Worm (Caenorhabditis elegans): ENCODE measurements around the gene T07D1.3.

- TF ChIP-seq K02D7.2 (tag; optimal IDR thresholded peaks at IDR 0.05): no peak
- no peak for TF ChIP-seq elt-2 (tag; optimal IDR thresholded peaks at IDR 0.05)
- TF ChIP-seq Y22D7AL.16 (tag; optimal IDR thresholded peaks at IDR 0.05): no peak
- TF ChIP-seq ceh-45 (GFP tag; IDR thresholded peaks at IDR 0.05): no peak
- TF ChIP-seq ama-1 (optimal IDR thresholded peaks at IDR 0.05): no peak
- no peak for TF ChIP-seq nfya-1 (tag; optimal IDR thresholded peaks at IDR 0.05)
- no peak for TF ChIP-seq lim-6 (tag; optimal IDR thresholded peaks at IDR 0.05)
- no peak for TF ChIP-seq nhr-11 (tag; optimal IDR thresholded peaks at IDR 0.05)
- TF ChIP-seq fkh-10 (GFP tag; optimal IDR thresholded peaks at IDR 0.05): no peak
- no peak for TF ChIP-seq ref-2 (tag; optimal IDR thresholded peaks at IDR 0.05)
- TF ChIP-seq ceh-18 (tag; optimal IDR thresholded peaks at IDR 0.05): no peak
Observed at ce11 chrX:2446185-2446584, 3.0 kb upstream of the T07D1.3 start.

All from whole organism, late embryonic.